Worm (Caenorhabditis elegans) whole organism, L1 larva: ENCODE measurements around the gene Y48A6C.8.

Experiments
- C16A3.4 ChIP-seq: fragments of 150-350 bp; optimal IDR thresholded peaks from 2 replicates; lab custom pipeline; 2014; ENCODE audit warnings: missing biosample characterization, missing genetic modification characterization
- C34B4.2 ChIP-seq: sonication (generic microtip); optimal IDR thresholded peaks from 2 replicates; lab custom pipeline; 2017; ENCODE audit warnings: mild to moderate bottlenecking, missing genetic modification characterization, missing compliant biosample characterization
- F16B12.6 ChIP-seq: fragments of 150-350 bp; optimal IDR thresholded peaks from 2 replicates; lab custom pipeline; 2014; ENCODE audit warnings: missing biosample characterization, missing genetic modification characterization
- Y116A8C.19 ChIP-seq: sonication (generic microtip); optimal IDR thresholded peaks from 2 replicates; lab custom pipeline; 2016; ENCODE audit warnings: missing compliant biosample characterization, missing genetic modification characterization, borderline replicate concordance
- aha-1 ChIP-seq: fragments of 150-350 bp; optimal IDR thresholded peaks from 2 replicates; lab custom pipeline; 2014; ENCODE audit warnings: missing biosample characterization, missing genetic modification characterization
- alr-1 ChIP-seq: fragments of 200-800 bp; sonication (Bioruptor generic); optimal IDR thresholded peaks from 2 replicates; lab custom pipeline; 2018; ENCODE audit warnings: borderline replicate concordance, mild to moderate bottlenecking, missing genetic modification characterization, missing compliant biosample characterization
- aly-2 ChIP-seq: fragments of 150-350 bp; optimal IDR thresholded peaks from 2 replicates; lab custom pipeline; 2014; ENCODE audit warnings: missing biosample characterization, missing genetic modification characterization
- blmp-1 ChIP-seq: fragments of 150-350 bp; optimal IDR thresholded peaks from 2 replicates; lab custom pipeline; 2014; ENCODE audit warnings: missing biosample characterization, missing genetic modification characterization
- ceh-63 ChIP-seq: fragments of 200-800 bp; sonication (Bioruptor generic); optimal IDR thresholded peaks from 2 replicates; lab custom pipeline; 2018; ENCODE audit warnings: mild to moderate bottlenecking, missing genetic modification characterization, missing compliant biosample characterization
- ceh-8 ChIP-seq: fragments of 200-800 bp; sonication (Bioruptor generic); optimal IDR thresholded peaks from 2 replicates; lab custom pipeline; 2018; ENCODE audit warnings: mild to moderate bottlenecking, missing genetic modification characterization, moderate library complexity, missing compliant biosample characterization
- ceh-82 ChIP-seq, 3 experiments: fragments of 150-350 bp in 1 of 3; sonication (generic microtip) in 2 of 3; optimal IDR thresholded peaks; 2 replicates each; lab custom pipeline; 2014 to 2017; ENCODE audit warnings: missing biosample characterization in 3 of 3, missing genetic modification characterization in 3 of 3
- ces-1 ChIP-seq: fragments of 150-350 bp; optimal IDR thresholded peaks from 2 replicates; lab custom pipeline; 2014; ENCODE audit warnings: missing biosample characterization, missing genetic modification reagents, missing genetic modification characterization
- dsc-1 ChIP-seq: sonication (generic microtip); optimal IDR thresholded peaks from 2 replicates; lab custom pipeline; 2016; ENCODE audit warnings: mild to moderate bottlenecking, missing genetic modification characterization, missing compliant biosample characterization
- efl-1 ChIP-seq, 4 experiments: fragments of 150-350 bp; optimal IDR thresholded peaks in 3 of 4; peaks in 1 of 4; 1 replicate in 1 of 4; 2 replicates in 3 of 4; lab custom pipeline; 2014; ENCODE audit warnings: missing biosample characterization in 2 of 4, missing genetic modification characterization in 2 of 4, missing genetic modification reagents in 2 of 4
- egl-27 ChIP-seq, 2 experiments: fragments of 150-350 bp in 1 of 2; sonication (generic microtip); optimal IDR thresholded peaks; 3 replicates each; lab custom pipeline; 2017 to 2018; ENCODE audit warnings: missing biosample characterization in 2 of 2, missing genetic modification characterization in 2 of 2, missing genetic modification reagents in 2 of 2
- elt-3 ChIP-seq, 6 experiments: fragments of 150-350 bp in 1 of 6; sonication (generic microtip); optimal IDR thresholded peaks; 2 replicates each; lab custom pipeline; 2017 to 2018; ENCODE audit warnings: missing biosample characterization in 6 of 6, missing genetic modification characterization in 6 of 6, inconsistent platforms in 1 of 6
- ets-5 ChIP-seq: fragments of 200-800 bp; sonication (Bioruptor generic); IDR thresholded peaks from 2 replicates; pipeline ENCODE4 v1.3.6; 2022; ENCODE audit warnings: missing genetic modification characterization, missing compliant biosample characterization
- fkh-4 ChIP-seq: sonication (generic microtip); optimal IDR thresholded peaks from 2 replicates; lab custom pipeline; 2016; ENCODE audit warnings: missing compliant biosample characterization, missing genetic modification characterization, borderline replicate concordance
- fkh-8 ChIP-seq: sonication (generic microtip); optimal IDR thresholded peaks from 2 replicates; lab custom pipeline; 2016; ENCODE audit warnings: mild to moderate bottlenecking, missing genetic modification characterization, missing compliant biosample characterization
- grh-1 ChIP-seq: fragments of 200-800 bp; sonication (Bioruptor generic); IDR thresholded peaks from 2 replicates; pipeline ENCODE4 v1.3.6; 2022; ENCODE audit warnings: missing genetic modification reagents, missing genetic modification characterization, missing compliant biosample characterization
- hlh-4 ChIP-seq: sonication (generic microtip); optimal IDR thresholded peaks from 2 replicates; lab custom pipeline; 2016; ENCODE audit warnings: mild to moderate bottlenecking, missing genetic modification characterization, missing compliant biosample characterization
- hpl-2 ChIP-seq: fragments of 150-350 bp; optimal IDR thresholded peaks from 2 replicates; lab custom pipeline; 2014; ENCODE audit warnings: missing biosample characterization, missing genetic modification reagents, missing genetic modification characterization
- lin-13 ChIP-seq: fragments of 150-350 bp; optimal IDR thresholded peaks from 2 replicates; lab custom pipeline; 2014; ENCODE audit warnings: missing biosample characterization, missing genetic modification reagents, missing genetic modification characterization
- lin-14 ChIP-seq: fragments of 200-800 bp; sonication (Bioruptor generic); optimal IDR thresholded peaks from 2 replicates; lab custom pipeline; 2018; ENCODE audit warnings: mild to moderate bottlenecking, missing genetic modification characterization, moderate library complexity, missing compliant biosample characterization
- lin-39 ChIP-seq: fragments of 150-350 bp; optimal IDR thresholded peaks from 2 replicates; lab custom pipeline; 2014; ENCODE audit warnings: missing biosample characterization, missing genetic modification reagents, missing genetic modification characterization
- lir-3 ChIP-seq: sonication (generic microtip); optimal IDR thresholded peaks from 2 replicates; lab custom pipeline; 2016; ENCODE audit warnings: mild to moderate bottlenecking, missing genetic modification characterization, moderate library complexity, missing compliant biosample characterization; ENCODE audit not compliant: poor library complexity
- lsy-2 ChIP-seq, 2 experiments: fragments of 150-350 bp; optimal IDR thresholded peaks; 2 replicates each; lab custom pipeline; 2014; ENCODE audit warnings: missing biosample characterization in 2 of 2, missing genetic modification characterization in 2 of 2
- mab-9 ChIP-seq: fragments of 200-800 bp; sonication (Bioruptor generic); IDR thresholded peaks from 2 replicates; pipeline ENCODE4 v1.3.6; 2022; ENCODE audit warnings: missing genetic modification reagents, missing genetic modification characterization, missing compliant biosample characterization
- mdl-1 ChIP-seq, 2 experiments: fragments of 150-350 bp; optimal IDR thresholded peaks; 2 replicates each; lab custom pipeline; 2014 to 2017; ENCODE audit warnings: missing biosample characterization in 2 of 2, missing genetic modification characterization in 2 of 2, inconsistent platforms in 1 of 2
- mef-2 ChIP-seq: fragments of 150-350 bp; optimal IDR thresholded peaks from 2 replicates; lab custom pipeline; 2014; ENCODE audit warnings: missing biosample characterization, missing genetic modification characterization
- mep-1 ChIP-seq: fragments of 150-350 bp; optimal IDR thresholded peaks from 2 replicates; lab custom pipeline; 2014; ENCODE audit warnings: missing biosample characterization, missing genetic modification characterization
- nhr-12 ChIP-seq: sonication (generic microtip); optimal IDR thresholded peaks from 2 replicates; lab custom pipeline; 2017; ENCODE audit warnings: missing biosample characterization, missing genetic modification characterization
- nhr-19 ChIP-seq: fragments of 200-800 bp; sonication (Bioruptor generic); conservative IDR thresholded peaks from 2 replicates; pipeline ENCODE4 v1.3.6; 2022; ENCODE audit warnings: missing genetic modification characterization, missing compliant biosample characterization
- nhr-20 ChIP-seq: sonication (generic microtip); optimal IDR thresholded peaks from 2 replicates; lab custom pipeline; 2016; ENCODE audit warnings: mild to moderate bottlenecking, missing genetic modification characterization, missing compliant biosample characterization
- nhr-28 ChIP-seq: fragments of 150-350 bp; optimal IDR thresholded peaks from 2 replicates; lab custom pipeline; 2014; ENCODE audit warnings: missing biosample characterization, missing genetic modification characterization
- nhr-71 ChIP-seq: sonication (generic microtip); optimal IDR thresholded peaks from 2 replicates; lab custom pipeline; 2016; ENCODE audit warnings: mild to moderate bottlenecking, missing genetic modification characterization, moderate library complexity, missing compliant biosample characterization
- nhr-77 ChIP-seq: fragments of 150-350 bp; optimal IDR thresholded peaks from 2 replicates; lab custom pipeline; 2014; ENCODE audit warnings: missing biosample characterization, missing genetic modification characterization
- nhr-90 ChIP-seq: sonication (generic microtip); optimal IDR thresholded peaks from 2 replicates; lab custom pipeline; 2016; ENCODE audit warnings: mild to moderate bottlenecking, missing genetic modification characterization, missing compliant biosample characterization; ENCODE audit not compliant: poor library complexity
- rnt-1 ChIP-seq: sonication (generic microtip); optimal IDR thresholded peaks from 2 replicates; lab custom pipeline; 2016; ENCODE audit warnings: mild to moderate bottlenecking, missing genetic modification characterization, moderate library complexity, missing compliant biosample characterization
- snpc-4 ChIP-seq: fragments of 150-350 bp; optimal IDR thresholded peaks from 2 replicates; lab custom pipeline; 2014; ENCODE audit warnings: missing biosample characterization, missing genetic modification characterization
- snu-23 ChIP-seq: sonication (generic microtip); optimal IDR thresholded peaks from 2 replicates; lab custom pipeline; 2016; ENCODE audit warnings: missing genetic modification characterization, missing compliant biosample characterization
- sptf-1 ChIP-seq: fragments of 150-350 bp; optimal IDR thresholded peaks from 2 replicates; lab custom pipeline; 2014; ENCODE audit warnings: missing biosample characterization, missing genetic modification characterization
- tlp-1 ChIP-seq: fragments of 150-350 bp; optimal IDR thresholded peaks from 2 replicates; lab custom pipeline; 2014; ENCODE audit warnings: missing biosample characterization, missing genetic modification characterization
- unc-30 ChIP-seq: sonication (generic microtip); optimal IDR thresholded peaks from 2 replicates; lab custom pipeline; 2017; ENCODE audit warnings: missing biosample characterization, missing genetic modification characterization
- unc-86 ChIP-seq: sonication (generic microtip); optimal IDR thresholded peaks from 2 replicates; lab custom pipeline; 2016; ENCODE audit warnings: missing genetic modification characterization, missing compliant biosample characterization
- unc-98 ChIP-seq: fragments of 200-800 bp; sonication (Bioruptor generic); IDR thresholded peaks from 2 replicates; pipeline ENCODE4 v1.3.6; 2022; ENCODE audit warnings: missing genetic modification characterization, missing compliant biosample characterization
- vab-15 ChIP-seq: sonication (generic microtip); optimal IDR thresholded peaks from 2 replicates; lab custom pipeline; 2017; ENCODE audit warnings: missing genotype, mild to moderate bottlenecking, missing genetic modification characterization, missing compliant biosample characterization
- zag-1 ChIP-seq: fragments of 150-350 bp; optimal IDR thresholded peaks from 2 replicates; lab custom pipeline; 2014; ENCODE audit warnings: missing biosample characterization, missing genetic modification characterization
- zip-4 ChIP-seq: fragments of 200-800 bp; sonication (Bioruptor generic); optimal IDR thresholded peaks from 2 replicates; lab custom pipeline; 2018; ENCODE audit warnings: mild to moderate bottlenecking, missing genetic modification characterization, moderate library complexity, missing compliant biosample characterization
- ztf-4 ChIP-seq: fragments of 150-350 bp; optimal IDR thresholded peaks from 2 replicates; lab custom pipeline; 2014; ENCODE audit warnings: missing biosample characterization, missing genetic modification characterization

The Y48A6C.8 gene

ce11 chrIII:11119176-11119853 is 8.1 kb downstream of the Y48A6C.8 start, which contains the start of the genes sup-35 and Y48A6C.4 (continued):
- peak; percentile 13 for TF ChIP-seq lin-39 (tag; lab: Kevin White, UChicago)
- TF ChIP-seq C34B4.2 (tag; lab: Kevin White, UChicago) = no peak
- peak; percentile 82 for TF ChIP-seq nhr-77 (tag; lab: Kevin White, UChicago)
- peak; percentile 87 for TF ChIP-seq ceh-63 (GFP tag; lab: Kevin White, UChicago)
- TF ChIP-seq snu-23 = peak; percentile 96
- peak; percentile 91 for TF ChIP-seq rnt-1 (tag; lab: Kevin White, UChicago)
- peak in 1 of 2 experiments; percentile 66 for TF ChIP-seq mdl-1 (tag; optimal IDR thresholded peaks at IDR 0.05; lab: Kevin White, UChicago)
- no peak for TF ChIP-seq alr-1 (tag; lab: Kevin White, UChicago)
- TF ChIP-seq elt-3 (tag; optimal IDR thresholded peaks at IDR 0.05; lab: Kevin White, UChicago) = peak in 2 of 6 experiments; percentile 47 to 56
- TF ChIP-seq unc-86 = peak; percentile 89
- TF ChIP-seq lin-13 (GFP tag; lab: Kevin White, UChicago) = peak; percentile 87
- TF ChIP-seq unc-30 = no peak
- TF ChIP-seq ceh-82 (tag; optimal IDR thresholded peaks at IDR 0.05; lab: Kevin White, UChicago) = peak; percentile 71 to 85 (median 84)
- TF ChIP-seq lin-14 (GFP tag; lab: Kevin White, UChicago) = peak; percentile 90
- peak; percentile 85 for TF ChIP-seq fkh-4
- TF ChIP-seq ceh-8 (GFP tag; lab: Kevin White, UChicago) = no peak
- TF ChIP-seq lsy-2 (tag; optimal IDR thresholded peaks at IDR 0.05; lab: Kevin White, UChicago) = peak; percentile 85 to 90
- TF ChIP-seq ces-1 (GFP tag; lab: Kevin White, UChicago) = no peak
- TF ChIP-seq lir-3 = peak; percentile 93
- TF ChIP-seq nhr-90 (tag; lab: Kevin White, UChicago) = peak; percentile 95
- TF ChIP-seq snpc-4 (tag; lab: Kevin White, UChicago) = peak; percentile 78
- TF ChIP-seq Y116A8C.19 (tag; lab: Kevin White, UChicago) = peak; percentile 76
- TF ChIP-seq efl-1 (optimal IDR thresholded peaks at IDR 0.05; lab: Kevin White, UChicago) = peak; percentile 93 to 96
- peak; percentile 93 to 99 for TF ChIP-seq efl-1 (GFP tag; optimal IDR thresholded peaks at IDR 0.05 in 1 of 2; lab: Kevin White, UChicago)
- TF ChIP-seq egl-27 (tag; optimal IDR thresholded peaks at IDR 0.05; lab: Kevin White, UChicago) = no peak
- peak; percentile 86 for TF ChIP-seq dsc-1 (tag; lab: Kevin White, UChicago)
- TF ChIP-seq mef-2 (tag; lab: Kevin White, UChicago) = no peak
- no peak for TF ChIP-seq ztf-4
- peak; percentile 93 for TF ChIP-seq mep-1 (tag; lab: Kevin White, UChicago)
- no peak for TF ChIP-seq ets-5 (GFP tag; lab: Robert Waterston, UW)
- TF ChIP-seq grh-1 (GFP tag; lab: Robert Waterston, UW) = no peak
- TF ChIP-seq nhr-28 (tag; lab: Kevin White, UChicago) = no peak
- TF ChIP-seq mab-9 (GFP tag; lab: Robert Waterston, UW) = peak; percentile 77
- TF ChIP-seq aha-1 (tag; lab: Kevin White, UChicago) = no peak
- peak; percentile 91 for TF ChIP-seq C16A3.4 (tag; lab: Kevin White, UChicago)
- TF ChIP-seq vab-15 = peak; percentile 91
- peak; percentile 63 for TF ChIP-seq hlh-4 (tag; lab: Kevin White, UChicago)
- no peak for TF ChIP-seq sptf-1 (tag; lab: Kevin White, UChicago)
- TF ChIP-seq nhr-20 (tag; lab: Kevin White, UChicago) = peak; percentile 94
- peak; percentile 95 for TF ChIP-seq fkh-8 (tag; lab: Kevin White, UChicago)
- peak; percentile 57 for TF ChIP-seq F16B12.6
- no peak for TF ChIP-seq nhr-12
- TF ChIP-seq hpl-2 = no peak
- peak; percentile 96 for TF ChIP-seq nhr-71 (tag; lab: Kevin White, UChicago)
- TF ChIP-seq blmp-1 (tag; lab: Kevin White, UChicago) = peak; percentile 68
- peak; percentile 78 for TF ChIP-seq nhr-19 (GFP tag; lab: Robert Waterston, UW)
- no peak for TF ChIP-seq tlp-1 (tag; lab: Kevin White, UChicago)
- TF ChIP-seq aly-2 (tag; lab: Kevin White, UChicago) = peak; percentile 71
- peak; percentile 33 for TF ChIP-seq zip-4 (GFP tag; lab: Kevin White, UChicago)
- TF ChIP-seq unc-98 (GFP tag; lab: Robert Waterston, UW) = peak; percentile 92
- no peak for TF ChIP-seq zag-1
- TF ChIP-seq, all 84 proteins: peak for 59
